Fruit fly (Drosophila melanogaster) whole organism, adult: ENCODE data around the gene cdm.

Source experiments
- CG11617 ChIP-seq: fragments of 200-800 bp; sonication (Bioruptor generic); optimal IDR thresholded peaks from 2 replicates; lab custom pipeline; 2017; ENCODE audit warnings: mild to moderate bottlenecking, missing biosample characterization, missing genetic modification reagents, missing genetic modification characterization
- CG12768 ChIP-seq: fragments of 200-800 bp; sonication (Bioruptor generic); optimal IDR thresholded peaks from 2 replicates; lab custom pipeline; 2017; ENCODE audit warnings: missing biosample characterization, missing genetic modification characterization, mild to moderate bottlenecking, moderate library complexity, missing genetic modification reagents
- CG14711 ChIP-seq: fragments of 200-800 bp; sonication (Bioruptor generic); optimal IDR thresholded peaks from 2 replicates; lab custom pipeline; 2018; ENCODE audit warnings: missing biosample characterization, mild to moderate bottlenecking, missing genetic modification characterization, moderate library complexity
- CG1620 ChIP-seq: fragments of 200-800 bp; sonication (Bioruptor generic); optimal IDR thresholded peaks from 2 replicates; lab custom pipeline; 2016; ENCODE audit warnings: missing biosample characterization, missing genetic modification characterization
- CG33017 ChIP-seq: fragments of 200-800 bp; sonication (Bioruptor generic); optimal IDR thresholded peaks from 2 replicates; lab custom pipeline; 2018; ENCODE audit warnings: missing biosample characterization, mild to moderate bottlenecking, missing genetic modification characterization, moderate library complexity
- CG5204 ChIP-seq: fragments of 200-800 bp; sonication (Bioruptor generic); optimal IDR thresholded peaks from 2 replicates; lab custom pipeline; 2016; ENCODE audit warnings: missing biosample characterization, missing genetic modification characterization
- CG7045 ChIP-seq: fragments of 200-800 bp; sonication (Bioruptor generic); optimal IDR thresholded peaks from 2 replicates; lab custom pipeline; 2017; ENCODE audit warnings: missing biosample characterization, mild to moderate bottlenecking, missing genetic modification characterization
- CG7101 ChIP-seq: fragments of 200-800 bp; sonication (Bioruptor generic); optimal IDR thresholded peaks from 2 replicates; lab custom pipeline; 2018; ENCODE audit warnings: missing biosample characterization, mild to moderate bottlenecking, missing genetic modification characterization, moderate library complexity
- Clk ChIP-seq: fragments of 200-800 bp; sonication (Bioruptor generic); optimal IDR thresholded peaks from 2 replicates; lab custom pipeline; 2017; ENCODE audit warnings: missing biosample characterization, missing genetic modification characterization
- Crg-1 ChIP-seq: fragments of 200-800 bp; sonication (Bioruptor generic); optimal IDR thresholded peaks from 2 replicates; lab custom pipeline; 2016; ENCODE audit warnings: missing biosample characterization, missing genetic modification characterization
- Hr96 ChIP-seq: fragments of 200-800 bp; sonication (Bioruptor generic); optimal IDR thresholded peaks from 2 replicates; lab custom pipeline; 2016; ENCODE audit warnings: missing biosample characterization, missing genetic modification characterization
- Mnt ChIP-seq: fragments of 200-800 bp; sonication (Bioruptor generic); optimal IDR thresholded peaks from 2 replicates; lab custom pipeline; 2016; ENCODE audit warnings: missing biosample characterization, mild to moderate bottlenecking, missing genetic modification characterization
- bab1 ChIP-seq: fragments of 200-800 bp; sonication (Bioruptor generic); optimal IDR thresholded peaks from 3 replicates; lab custom pipeline; 2019; ENCODE audit warnings: missing biosample characterization, mild to moderate bottlenecking, missing genetic modification characterization, moderate library complexity
- cic ChIP-seq: fragments of 200-800 bp; sonication (Bioruptor generic); optimal IDR thresholded peaks from 2 replicates; lab custom pipeline; 2017; ENCODE audit warnings: missing biosample characterization, mild to moderate bottlenecking, missing genetic modification characterization, moderate library complexity
- cnc ChIP-seq, 2 experiments: fragments of >200 bp; optimal IDR thresholded peaks; 2 replicates each; lab custom pipeline; 2017
- kay ChIP-seq: fragments of 200-800 bp; sonication (Bioruptor generic); peaks from one replicate; lab custom pipeline; 2016; ENCODE audit warnings: missing biosample characterization, missing genetic modification characterization, borderline replicate concordance
- ovo ChIP-seq: fragments of 200-800 bp; sonication (Bioruptor generic); optimal IDR thresholded peaks from 2 replicates; lab custom pipeline; 2016; ENCODE audit warnings: missing biosample characterization, missing genetic modification characterization
- pad ChIP-seq: fragments of 200-800 bp; sonication (Bioruptor generic); optimal IDR thresholded peaks from 3 replicates; lab custom pipeline; 2017; ENCODE audit warnings: missing biosample characterization, missing genetic modification characterization, mild to moderate bottlenecking, moderate library complexity, missing genetic modification reagents
- tj ChIP-seq: fragments of 200-800 bp; sonication (Bioruptor generic); optimal IDR thresholded peaks from 3 replicates; lab custom pipeline; 2017; ENCODE audit warnings: missing biosample characterization, mild to moderate bottlenecking, missing genetic modification characterization, moderate library complexity
- toe ChIP-seq: fragments of 200-800 bp; sonication (Bioruptor generic); optimal IDR thresholded peaks from 2 replicates; lab custom pipeline; 2016; ENCODE audit warnings: missing biosample characterization, missing genetic modification characterization

Gene cdm

dm6 chr3R:18183244-18183643 lies at the start of gene cdm:
TSS of gene cdm (minus strand) at chr3R:18183479.
- TF ChIP-seq cic (no peak), bab1 (GFP tag; lab: Kevin White, UChicago) (peak; percentile 62)

- TF ChIP-seq toe (GFP tag; lab: Kevin White, UChicago), result no peak
- no peak for TF ChIP-seq bab1 (GFP tag; lab: Kevin White, UChicago)
- TF ChIP-seq CG33017 (tag; lab: Kevin White, UChicago), result no peak
- TF ChIP-seq CG7101 (tag; lab: Kevin White, UChicago), result no peak
- TF ChIP-seq CG1620, result no peak
- TF ChIP-seq pad, result no peak
- TF ChIP-seq CG5204 (GFP tag; lab: Kevin White, UChicago), result no peak
- no peak for TF ChIP-seq CG14711 (tag; lab: Kevin White, UChicago)
- no peak for TF ChIP-seq ovo (GFP tag; lab: Kevin White, UChicago)
- no peak for TF ChIP-seq cnc (optimal IDR thresholded peaks at IDR 0.05; lab: Kevin White, UChicago)
- no peak for TF ChIP-seq cic
- TF ChIP-seq Crg-1 (GFP tag; lab: Kevin White, UChicago), result no peak
- no peak for TF ChIP-seq Clk (GFP tag; lab: Kevin White, UChicago)
- TF ChIP-seq Mnt, result no peak
- TF ChIP-seq kay, result no peak
- TF ChIP-seq CG7045, result no peak
- no peak for TF ChIP-seq tj
- TF ChIP-seq CG12768 (GFP tag; lab: Kevin White, UChicago), result no peak
- no peak for TF ChIP-seq CG11617 (GFP tag; lab: Kevin White, UChicago)
- TF ChIP-seq Hr96 (GFP tag; lab: Kevin White, UChicago), result no peak
Observed at dm6 chr3R:18232187-18232586, 48.9 kb upstream of the cdm start.

- no peak for TF ChIP-seq CG14711 (tag; lab: Kevin White, UChicago)
- peak; percentile 16 for TF ChIP-seq cic
- TF ChIP-seq CG1620, result no peak
- TF ChIP-seq CG11617 (GFP tag; lab: Kevin White, UChicago), result no peak
Observed at dm6 chr3R:18230229-18230628, 47.0 kb upstream of the cdm start.

dm6 chr3R:18228713-18229222 lies 45.5 kb upstream of the cdm start:
- no peak for TF ChIP-seq CG11617 (GFP tag; lab: Kevin White, UChicago)
- TF ChIP-seq kay, result no peak
- TF ChIP-seq CG12768 (GFP tag; lab: Kevin White, UChicago), result peak; percentile 40

- TF ChIP-seq pad (no peak), CG7045 (no peak), CG14711 (tag; lab: Kevin White, UChicago) (no peak), CG33017 (tag; lab: Kevin White, UChicago) (no peak), CG11617 (GFP tag; lab: Kevin White, UChicago) (no peak), Crg-1 (GFP tag; lab: Kevin White, UChicago) (no peak), cic (no peak), CG7101 (tag; lab: Kevin White, UChicago) (no peak), toe (GFP tag; lab: Kevin White, UChicago) (no peak), bab1 (GFP tag; lab: Kevin White, UChicago) (no peak), ovo (GFP tag; lab: Kevin White, UChicago) (no peak), Clk (GFP tag; lab: Kevin White, UChicago) (no peak), tj (no peak), CG1620 (no peak), Mnt (no peak), CG12768 (GFP tag; lab: Kevin White, UChicago) (no peak)
Observed at dm6 chr3R:18227385-18227784, 44.1 kb upstream of the cdm start.

- no peak for TF ChIP-seq CG33017 (tag; lab: Kevin White, UChicago)
- TF ChIP-seq CG11617 (GFP tag; lab: Kevin White, UChicago), result no peak
- TF ChIP-seq cnc (optimal IDR thresholded peaks at IDR 0.05; lab: Kevin White, UChicago), result no peak
- no peak for TF ChIP-seq CG12768 (GFP tag; lab: Kevin White, UChicago)
- no peak for TF ChIP-seq Hr96 (GFP tag; lab: Kevin White, UChicago)
- TF ChIP-seq ovo (GFP tag; lab: Kevin White, UChicago), result no peak
Observed at dm6 chr3R:18226809-18227157, 43.5 kb upstream of the cdm start.

- TF ChIP-seq CG14711 (tag; lab: Kevin White, UChicago) (peak; percentile 90), CG5204 (GFP tag; lab: Kevin White, UChicago) (no peak), pad (peak; percentile 4), tj (peak; percentile 28), bab1 (GFP tag; lab: Kevin White, UChicago) (peak; percentile 35), Mnt (peak; percentile 35), Hr96 (GFP tag; lab: Kevin White, UChicago) (no peak), CG1620 (no peak), CG12768 (GFP tag; lab: Kevin White, UChicago) (peak; percentile 49), Clk (GFP tag; lab: Kevin White, UChicago) (no peak), CG11617 (GFP tag; lab: Kevin White, UChicago) (peak; percentile 30), CG7045 (no peak)
Observed at dm6 chr3R:18226043-18226808, 42.9 kb upstream of the cdm start, which contains the start of the genes CG7168 and Mdh2. TSS of gene CG7168 (minus strand) at chr3R:18226082. TSS of gene Mdh2 (plus strand) at chr3R:18226396.
